Worm (Caenorhabditis elegans): Measurements from ENCODE around the gene F25E2.3.

DNA sequence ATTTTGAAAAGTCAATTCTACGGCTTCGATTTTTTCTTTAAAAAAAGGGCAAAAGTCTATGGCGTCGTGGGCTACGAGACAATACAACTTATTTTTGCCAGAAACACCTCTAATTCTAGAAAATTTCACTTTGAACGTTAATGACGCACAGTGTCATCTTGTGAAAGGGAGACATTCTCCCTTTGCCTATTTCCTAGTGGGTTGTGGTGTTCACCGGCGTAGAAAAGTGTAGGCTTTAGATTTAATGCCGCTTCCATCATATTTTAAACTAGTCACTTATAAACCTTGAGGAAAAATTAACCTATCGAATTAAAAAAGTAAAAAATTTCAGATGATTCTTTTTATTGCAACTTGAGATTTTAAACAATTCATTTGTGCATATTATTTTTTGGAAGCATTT lies 27.6 kb downstream of the F25E2.3 start:
- no peak for TF ChIP-seq B0310.2 (tag; optimal IDR thresholded peaks at IDR 0.05)
- no peak for TF ChIP-seq ceh-36 (tag; optimal IDR thresholded peaks at IDR 0.05)
- no peak for TF ChIP-seq ama-1 (optimal IDR thresholded peaks at IDR 0.05)
- no peak for TF ChIP-seq tbx-37 (GFP tag; conservative IDR thresholded peaks at IDR 0.05)
- no peak for TF ChIP-seq hnd-1 (tag; optimal IDR thresholded peaks at IDR 0.05)
- TF ChIP-seq flt-1 (GFP tag; IDR thresholded peaks at IDR 0.05), result no peak
- no peak for TF ChIP-seq tra-4 (tag; optimal IDR thresholded peaks at IDR 0.05)
